Fruit fly (Drosophila melanogaster): ENCODE measurements around the gene CG8031.

CG8031 gene

DNA sequence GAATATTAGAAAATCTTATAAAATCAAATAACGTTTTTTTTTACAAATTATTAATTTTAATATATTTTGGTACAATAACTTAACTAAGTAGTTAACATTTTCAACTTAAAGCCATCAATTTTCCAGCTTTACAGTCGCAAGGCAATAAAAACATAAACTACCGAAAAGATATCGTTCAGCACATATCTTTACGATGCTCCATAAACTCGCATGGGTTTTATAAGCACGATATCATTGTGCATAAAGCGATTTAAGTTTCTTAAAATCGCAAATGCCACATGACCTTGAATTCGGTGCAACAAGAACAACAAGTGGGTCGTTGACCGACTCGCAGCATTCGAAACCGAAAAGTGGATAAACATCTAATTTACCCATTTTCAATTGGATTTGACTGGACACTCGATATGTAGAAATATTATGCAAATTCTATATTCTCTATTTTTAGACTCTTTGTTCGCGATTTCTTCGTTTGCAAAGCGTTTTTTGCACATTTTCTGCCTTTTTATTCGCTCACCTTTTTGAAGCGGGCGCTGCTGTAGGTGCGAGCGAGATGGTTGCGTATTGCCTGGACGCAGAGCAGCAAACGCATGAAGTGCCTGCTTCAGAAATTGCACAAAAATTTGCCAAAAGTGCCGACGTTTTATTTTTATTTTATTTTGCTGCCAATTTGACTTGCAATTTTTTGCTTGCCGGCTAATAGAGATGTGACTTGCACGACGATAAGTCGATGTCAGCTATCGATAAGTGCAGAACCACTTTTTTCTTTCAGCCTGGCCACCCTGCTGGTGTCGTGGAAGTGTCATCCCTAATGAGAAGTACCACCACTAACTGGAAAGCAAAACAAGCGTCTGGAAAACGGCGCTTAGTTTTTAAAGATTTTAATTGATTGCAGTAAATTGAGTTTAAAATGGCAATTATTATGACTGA is 49.9 kb downstream of the CG8031 start, which contains the start of gene Spc25 (continued):
- TF ChIP-seq CG11398 (GFP tag; optimal IDR thresholded peaks at IDR 0.05) (no peak), CG16863 (GFP tag; optimal IDR thresholded peaks at IDR 0.05) (peak; percentile 52), Jarid2 (GFP tag; optimal IDR thresholded peaks at IDR 0.05) (no peak), Dbx (GFP tag; IDR thresholded peaks at IDR 0.05) (peak; percentile 60; the same call in 2 of the 3 replicates), CG9215 (GFP tag; IDR thresholded peaks at IDR 0.05) (peak; percentile 49; the same call in 1 of the 2 replicates), dmrt99B (tag; optimal IDR thresholded peaks at IDR 0.05) (no peak), HmgZ (tag; optimal IDR thresholded peaks at IDR 0.05) (peak; percentile 61), sima (GFP tag; optimal IDR thresholded peaks at IDR 0.05) (no peak), Scr (GFP tag; IDR thresholded peaks at IDR 0.05; ENCODE audit: partially characterized antibody) (peak; percentile 94), CG15601 (tag; optimal IDR thresholded peaks at IDR 0.05) (no peak), CG32767 (GFP tag; IDR thresholded peaks at IDR 0.05) (no peak), CG10209 (GFP tag; optimal IDR thresholded peaks at IDR 0.05) (no peak), CG17328 (GFP tag; IDR thresholded peaks at IDR 0.05) (0 out of 2 replicates have a peak, but pooled peaks have one; percentile 28), ap (GFP tag; IDR thresholded peaks at IDR 0.05) (no peak), jumu (GFP tag; optimal IDR thresholded peaks at IDR 0.05) (peak; percentile 73), hb (GFP tag; IDR thresholded peaks at IDR 0.05; ENCODE audit: partially characterized antibody) (peak; percentile 93), cwo (GFP tag; optimal IDR thresholded peaks at IDR 0.05) (no peak), CG12071 (GFP tag; optimal IDR thresholded peaks at IDR 0.05) (peak; percentile 50), lab (GFP tag; optimal IDR thresholded peaks at IDR 0.05) (peak; percentile 23), CG2875 (GFP tag; optimal IDR thresholded peaks at IDR 0.05) (no peak), onecut (GFP tag; IDR thresholded peaks at IDR 0.05) (no peak; the same call in 1 of the 2 replicates), dpn (GFP tag; optimal IDR thresholded peaks at IDR 0.05) (peak; percentile 67 to 68), salm (tag; optimal IDR thresholded peaks at IDR 0.05) (no peak), CG5180 (GFP tag; optimal IDR thresholded peaks at IDR 0.05) (no peak), CG4820 (GFP tag; optimal IDR thresholded peaks at IDR 0.05) (no peak), unc-4 (GFP tag; IDR thresholded peaks at IDR 0.05; ENCODE audit: partially characterized antibody) (peak; percentile 93), Xrp1 (GFP tag; IDR thresholded peaks at IDR 0.05) (no peak; the same call in 1 of the 2 replicates), trh (GFP tag; optimal IDR thresholded peaks at IDR 0.05) (no peak), CG18599 (GFP tag; optimal IDR thresholded peaks at IDR 0.05) (no peak), kah (GFP tag; optimal IDR thresholded peaks at IDR 0.05) (no peak), CG4730 (GFP tag; IDR thresholded peaks at IDR 0.05) (no peak), HLHmδ (GFP tag; optimal IDR thresholded peaks at IDR 0.05) (no peak), Vsx1 (GFP tag; optimal IDR thresholded peaks at IDR 0.05) (no peak), chm (GFP tag; IDR thresholded peaks at IDR 0.05) (no peak), vnd (GFP tag; IDR thresholded peaks at IDR 0.05; ENCODE audit: partially characterized antibody) (peak; percentile 87), Mrtf (GFP tag; IDR thresholded peaks at IDR 0.05) (no peak), Hr3 (GFP tag; optimal IDR thresholded peaks at IDR 0.05) (peak; percentile 14), wek (GFP tag; optimal IDR thresholded peaks at IDR 0.05) (no peak), Oaz (GFP tag; IDR thresholded peaks at IDR 0.05) (no peak), CG16779 (GFP tag; IDR thresholded peaks at IDR 0.05) (no peak), Sry-δ (GFP tag; optimal IDR thresholded peaks at IDR 0.05) (peak; percentile 100), ERR (GFP tag; optimal IDR thresholded peaks at IDR 0.05) (peak; percentile 79), ttk (GFP tag; IDR thresholded peaks at IDR 0.05) (peak; percentile 41; the same call in 1 of the 2 replicates), cad (GFP tag; optimal IDR thresholded peaks at IDR 0.05) (no peak), CG12769 (tag; optimal IDR thresholded peaks at IDR 0.05) (no peak), ATbp (GFP tag; optimal IDR thresholded peaks at IDR 0.05) (no peak), cg (GFP tag; optimal IDR thresholded peaks at IDR 0.05) (no peak), so (GFP tag; IDR thresholded peaks at IDR 0.05) (no peak)
